Worm (Caenorhabditis elegans): ENCODE results near the gene dkf-2.

DNA sequence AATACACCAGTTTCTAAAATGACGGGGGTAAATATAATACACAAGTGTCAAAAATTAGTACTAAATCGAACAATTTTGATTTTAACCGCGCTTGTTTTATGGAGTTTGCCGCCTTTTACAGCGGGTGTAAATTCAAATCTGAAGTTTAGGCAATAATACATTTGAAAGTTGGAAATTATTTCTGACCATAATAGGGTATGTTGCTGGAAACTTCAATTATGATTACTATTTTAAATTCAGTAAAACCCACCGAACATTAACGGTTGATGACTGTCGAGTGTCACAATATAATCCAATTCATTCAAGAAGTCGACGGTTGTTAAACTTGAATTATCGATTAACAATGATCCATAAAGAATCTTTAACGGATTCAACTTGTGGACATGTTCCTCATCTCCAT is 33.6 kb upstream of the dkf-2 start:
- TF ChIP-seq ces-1 (GFP tag; optimal IDR thresholded peaks at IDR 0.05) (no peak), elt-3 (tag; optimal IDR thresholded peaks at IDR 0.05) (no peak), snpc-4 (tag; optimal IDR thresholded peaks at IDR 0.05) (no peak), ztf-11 (tag; optimal IDR thresholded peaks at IDR 0.05) (no peak), zip-8 (tag; optimal IDR thresholded peaks at IDR 0.05) (no peak), blmp-1 (tag; optimal IDR thresholded peaks at IDR 0.05) (no peak), sptf-1 (tag; optimal IDR thresholded peaks at IDR 0.05) (no peak)
